Fruit fly (Drosophila melanogaster) whole organism, embryonic: ENCODE results near the gene CG6441.

ENCODE experiments used
- Bteb2 ChIP-seq: fragments of 200-800 bp; sonication (Bioruptor generic); optimal IDR thresholded peaks from 2 replicates; lab custom pipeline; 2016; ENCODE audit warnings: missing biosample characterization, missing genetic modification characterization
- CG11247 ChIP-seq: fragments of 200-800 bp; sonication (Bioruptor generic); IDR thresholded peaks from 2 replicates; pipeline ENCODE4 v1.3.6; 2022; ENCODE audit warnings: missing biosample characterization, missing genetic modification characterization
- CG12744 ChIP-seq: fragments of 200-800 bp; sonication (Bioruptor generic); optimal IDR thresholded peaks from 2 replicates; lab custom pipeline; 2016; ENCODE audit warnings: missing biosample characterization, missing genetic modification characterization
- CG14441 ChIP-seq: fragments of 200-800 bp; sonication (Bioruptor generic); IDR thresholded peaks from 2 replicates; pipeline ENCODE4 v1.3.6; 2022; ENCODE audit warnings: missing biosample characterization, missing genetic modification characterization
- CG15011 ChIP-seq: fragments of 200-800 bp; sonication (Bioruptor generic); optimal IDR thresholded peaks from 3 replicates; lab custom pipeline; 2018; ENCODE audit warnings: missing biosample characterization, mild to moderate bottlenecking, missing genetic modification characterization
- CG15269 ChIP-seq: fragments of 200-800 bp; sonication (Bioruptor generic); optimal IDR thresholded peaks from 2 replicates; lab custom pipeline; 2018; ENCODE audit warnings: missing biosample characterization, mild to moderate bottlenecking, missing genetic modification characterization, moderate library complexity
- CG16863 ChIP-seq: fragments of 200-800 bp; sonication (Bioruptor generic); optimal IDR thresholded peaks from 3 replicates; lab custom pipeline; 2016; ENCODE audit warnings: missing biosample characterization, missing genetic modification characterization
- CG1832 ChIP-seq: fragments of 200-800 bp; sonication (Bioruptor generic); optimal IDR thresholded peaks from 2 replicates; lab custom pipeline; 2017; ENCODE audit warnings: missing biosample characterization, mild to moderate bottlenecking, missing genetic modification characterization, inconsistent platforms
- CG30020 ChIP-seq: fragments of 200-800 bp; optimal IDR thresholded peaks from 2 replicates; lab custom pipeline; 2019; ENCODE audit warnings: missing biosample characterization, mild to moderate bottlenecking, missing genetic modification characterization, moderate library complexity
- CG34376 ChIP-seq: fragments of 200-800 bp; sonication (Bioruptor generic); optimal IDR thresholded peaks from 2 replicates; lab custom pipeline; 2018; ENCODE audit warnings: missing biosample characterization, mild to moderate bottlenecking, missing genetic modification characterization
- CG4707 ChIP-seq: fragments of 200-800 bp; sonication (Bioruptor generic); optimal IDR thresholded peaks from 2 replicates; lab custom pipeline; 2018; ENCODE audit warnings: missing biosample characterization, mild to moderate bottlenecking, missing genetic modification characterization, moderate library complexity
- CG6272 ChIP-seq: fragments of 200-800 bp; sonication (Bioruptor generic); IDR thresholded peaks from 2 replicates; pipeline ENCODE4 v1.3.6; 2022; ENCODE audit warnings: missing biosample characterization, missing genetic modification characterization
- CG7372 ChIP-seq: fragments of 200-800 bp; sonication (Bioruptor generic); IDR thresholded peaks from 2 replicates; pipeline ENCODE4 v1.3.6; 2022; ENCODE audit warnings: missing biosample characterization, missing genetic modification characterization
- CG8388 ChIP-seq: fragments of 200-800 bp; sonication (Bioruptor generic); optimal IDR thresholded peaks from 2 replicates; lab custom pipeline; 2019; ENCODE audit warnings: missing biosample characterization, mild to moderate bottlenecking, missing genetic modification characterization, moderate library complexity
- CG8478 ChIP-seq: fragments of >200 bp; optimal IDR thresholded peaks from 2 replicates; lab custom pipeline; 2018
- CHES-1-like ChIP-seq: fragments of 200-800 bp; sonication (Bioruptor generic); optimal IDR thresholded peaks from 2 replicates; lab custom pipeline; 2016; ENCODE audit warnings: missing biosample characterization, missing genetic modification characterization
- Camta ChIP-seq: fragments of 200-800 bp; sonication (Bioruptor generic); optimal IDR thresholded peaks from 2 replicates; lab custom pipeline; 2016; ENCODE audit warnings: missing biosample characterization, missing genetic modification characterization
- Chrac-16 ChIP-seq: fragments of 200-800 bp; sonication (Bioruptor generic); optimal IDR thresholded peaks from 3 replicates; lab custom pipeline; 2016; ENCODE audit warnings: missing biosample characterization, missing genetic modification characterization
- Dad ChIP-seq: fragments of 200-800 bp; sonication (Bioruptor generic); optimal IDR thresholded peaks from 3 replicates; lab custom pipeline; 2016; ENCODE audit warnings: missing biosample characterization, missing genetic modification characterization
- Dp ChIP-seq: fragments of 200-800 bp; sonication (Bioruptor generic); optimal IDR thresholded peaks from 2 replicates; lab custom pipeline; 2018; ENCODE audit warnings: missing biosample characterization, mild to moderate bottlenecking, missing genetic modification characterization, moderate library complexity
- Gug ChIP-seq: fragments of 200-800 bp; sonication (Bioruptor generic); IDR thresholded peaks from 4 replicates; pipeline ENCODE4 v1.3.6; 2022; ENCODE audit warnings: missing biosample characterization, missing genetic modification characterization
- HLH3B ChIP-seq: fragments of 200-800 bp; sonication (Bioruptor generic); IDR thresholded peaks from 2 replicates; pipeline ENCODE4 v1.3.6; 2022; ENCODE audit warnings: missing biosample characterization, missing genetic modification characterization
- Hr51 ChIP-seq, 2 experiments: fragments of 200-800 bp; sonication (Bioruptor generic); optimal IDR thresholded peaks; 2 replicates in 1 of 2; 3 replicates in 1 of 2; lab custom pipeline; 2016 to 2018; ENCODE audit warnings: missing biosample characterization in 2 of 2, missing genetic modification characterization in 2 of 2, mild to moderate bottlenecking in 1 of 2, moderate library complexity in 1 of 2
- Hsf ChIP-seq: fragments of 200-800 bp; sonication (Bioruptor generic); optimal IDR thresholded peaks from 3 replicates; lab custom pipeline; 2016; ENCODE audit warnings: missing biosample characterization, missing genetic modification characterization
- Mes4 ChIP-seq: fragments of 200-800 bp; sonication (Bioruptor generic); optimal IDR thresholded peaks from 2 replicates; lab custom pipeline; 2016; ENCODE audit warnings: missing biosample characterization, missing genetic modification characterization
- Oaz ChIP-seq: fragments of 200-800 bp; sonication (Bioruptor generic); IDR thresholded peaks from 2 replicates; pipeline ENCODE4 v1.3.6; 2022; ENCODE audit warnings: missing biosample characterization, missing genetic modification characterization
- Pdp1 ChIP-seq, 2 experiments: fragments of 200-800 bp; sonication (Bioruptor generic); optimal IDR thresholded peaks; 3 replicates each; lab custom pipeline; 2016; ENCODE audit warnings: missing biosample characterization in 2 of 2, missing genetic modification characterization in 2 of 2, mild to moderate bottlenecking in 1 of 2, moderate library complexity in 1 of 2
- Sry-β ChIP-seq: fragments of 200-800 bp; sonication (Bioruptor generic); optimal IDR thresholded peaks from 2 replicates; lab custom pipeline; 2018; ENCODE audit warnings: missing biosample characterization, mild to moderate bottlenecking, missing genetic modification characterization, moderate library complexity
- Vsx1 ChIP-seq: fragments of 200-800 bp; sonication (Bioruptor generic); optimal IDR thresholded peaks from 2 replicates; lab custom pipeline; 2017; ENCODE audit warnings: missing biosample characterization, mild to moderate bottlenecking, missing genetic modification characterization, missing genetic modification reagents
- bigmax ChIP-seq: fragments of 200-800 bp; sonication (Bioruptor generic); optimal IDR thresholded peaks from 2 replicates; lab custom pipeline; 2018; ENCODE audit warnings: missing biosample characterization, mild to moderate bottlenecking, missing genetic modification characterization
- br ChIP-seq: fragments of >200 bp; optimal IDR thresholded peaks from 2 replicates; lab custom pipeline; 2017
- disco-r ChIP-seq: fragments of 200-800 bp; sonication (Bioruptor generic); optimal IDR thresholded peaks from 2 replicates; lab custom pipeline; 2016; ENCODE audit warnings: missing biosample characterization, missing genetic modification characterization
- dm ChIP-seq: fragments of 200-800 bp; sonication (Bioruptor generic); optimal IDR thresholded peaks from 3 replicates; lab custom pipeline; 2016; ENCODE audit warnings: missing biosample characterization, missing genetic modification characterization
- gcm2 ChIP-seq: fragments of 200-800 bp; sonication (Bioruptor generic); optimal IDR thresholded peaks from 2 replicates; lab custom pipeline; 2016; ENCODE audit warnings: missing biosample characterization, missing genetic modification characterization
- gt ChIP-seq: fragments of 200-800 bp; sonication (Bioruptor generic); IDR thresholded peaks from 2 replicates; pipeline ENCODE4 v1.3.6; 2022; ENCODE audit warnings: missing biosample characterization, missing genetic modification characterization
- ind ChIP-seq: fragments of 200-800 bp; sonication (Bioruptor generic); optimal IDR thresholded peaks from 3 replicates; lab custom pipeline; 2016; ENCODE audit warnings: missing biosample characterization, missing genetic modification characterization
- ken ChIP-seq: fragments of 200-800 bp; sonication (Bioruptor generic); IDR thresholded peaks from 3 replicates; pipeline ENCODE4 v1.3.6; 2022; ENCODE audit warnings: missing biosample characterization, missing genetic modification characterization
- lola ChIP-seq, 3 experiments: fragments of >200 bp in 2 of 3; fragments of 200-800 bp in 1 of 3; sonication (Bioruptor generic) in 1 of 3; optimal IDR thresholded peaks; 2 replicates each; lab custom pipeline; 2017 to 2019; ENCODE audit warnings: missing biosample characterization in 3 of 3, missing genetic modification characterization in 3 of 3, mild to moderate bottlenecking in 1 of 3, moderate library complexity in 1 of 3
- nmo ChIP-seq: fragments of 200-800 bp; sonication (Bioruptor generic); optimal IDR thresholded peaks from 2 replicates; lab custom pipeline; 2018; ENCODE audit warnings: missing biosample characterization, mild to moderate bottlenecking, missing genetic modification characterization, moderate library complexity
- peb ChIP-seq: fragments of 200-800 bp; sonication (Bioruptor generic); IDR thresholded peaks from 2 replicates; pipeline ENCODE4 v1.3.6; 2022; ENCODE audit warnings: missing biosample characterization, missing genetic modification characterization
- pum ChIP-seq: fragments of 200-800 bp; sonication (Bioruptor generic); optimal IDR thresholded peaks from 2 replicates; lab custom pipeline; 2016; ENCODE audit warnings: missing biosample characterization, missing genetic modification characterization
- schlank ChIP-seq: fragments of 200-800 bp; sonication (Bioruptor generic); optimal IDR thresholded peaks from 2 replicates; lab custom pipeline; 2018; ENCODE audit warnings: missing biosample characterization, mild to moderate bottlenecking, missing genetic modification characterization
- shn ChIP-seq: fragments of 200-800 bp; sonication (Bioruptor generic); optimal IDR thresholded peaks from 3 replicates; lab custom pipeline; 2016; ENCODE audit warnings: missing biosample characterization, missing genetic modification characterization
- slbo ChIP-seq: fragments of 200-800 bp; sonication (Bioruptor generic); IDR thresholded peaks from 2 replicates; pipeline ENCODE4 v1.3.6; 2022; ENCODE audit warnings: missing biosample characterization, missing genetic modification characterization
- so ChIP-seq: fragments of 200-800 bp; sonication (Bioruptor generic); IDR thresholded peaks from 3 replicates; pipeline ENCODE4 v1.3.6; 2022; ENCODE audit warnings: missing biosample characterization, missing genetic modification characterization
- sr ChIP-seq: fragments of 200-800 bp; sonication (Bioruptor generic); IDR thresholded peaks from 3 replicates; pipeline ENCODE4 v1.3.6; 2022; ENCODE audit warnings: missing biosample characterization, missing genetic modification characterization
- tgo ChIP-seq: fragments of 200-800 bp; sonication (Bioruptor generic); IDR thresholded peaks from 3 replicates; pipeline ENCODE4 v1.3.6; 2022; ENCODE audit warnings: missing biosample characterization, missing genetic modification characterization
- tup ChIP-seq: fragments of 200-800 bp; sonication (Bioruptor generic); optimal IDR thresholded peaks from 2 replicates; lab custom pipeline; 2016; ENCODE audit warnings: missing biosample characterization, mild to moderate bottlenecking, missing genetic modification characterization, moderate library complexity
- wdn ChIP-seq: fragments of 200-800 bp; sonication (Bioruptor generic); IDR thresholded peaks from 2 replicates; pipeline ENCODE4 v1.3.6; 2022; ENCODE audit warnings: missing biosample characterization, missing genetic modification characterization
- zen ChIP-seq: fragments of 200-800 bp; sonication (Bioruptor generic); optimal IDR thresholded peaks from 3 replicates; lab custom pipeline; 2018; ENCODE audit warnings: missing biosample characterization, mild to moderate bottlenecking, missing genetic modification characterization, moderate library complexity
- zen2 ChIP-seq: fragments of 200-800 bp; sonication (Bioruptor generic); IDR thresholded peaks from 3 replicates; pipeline ENCODE4 v1.3.6; 2022; ENCODE audit warnings: missing biosample characterization, missing genetic modification characterization; ENCODE audit not compliant: partially characterized antibody

Gene CG6441

DNA sequence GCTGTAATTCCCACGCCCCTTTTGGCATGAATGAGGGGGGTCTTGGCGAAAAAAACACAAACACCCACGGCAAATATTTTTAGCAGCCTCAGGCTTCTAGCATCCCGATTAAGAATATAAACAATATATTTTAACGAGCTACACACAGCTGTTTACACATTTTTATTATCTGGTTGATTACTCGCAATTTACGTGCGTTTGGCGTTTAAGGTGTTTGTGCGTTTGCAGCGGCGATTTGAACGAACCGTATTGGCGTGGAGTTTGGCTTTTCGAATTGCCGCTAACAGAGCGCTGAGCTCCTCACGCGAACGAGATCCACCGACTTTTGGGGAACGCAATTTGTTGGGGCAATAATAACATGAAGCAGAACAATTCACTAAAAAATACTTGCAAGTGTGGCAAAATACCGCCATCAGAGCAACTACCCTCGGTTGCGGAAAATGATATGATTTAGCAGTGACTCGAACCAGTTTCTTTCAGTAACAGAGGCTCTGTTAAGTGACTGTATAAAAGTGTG is 21.5 kb downstream of the CG6441 start, which contains the start of gene Ziz (continued):
- TF ChIP-seq CG15011 (GFP tag; lab: Kevin White, UChicago) (no peak), CG11247 (GFP tag; lab: Robert Waterston, UW) (0 out of 2 replicates have a peak, but pooled peaks have one; percentile 25), so (GFP tag; lab: Robert Waterston, UW) (peak; percentile 70; the same call in 2 of the 3 replicates), CG30020 (tag; lab: Kevin White, UChicago) (no peak), zen2 (no peak), CG1832 (GFP tag; lab: Kevin White, UChicago) (no peak), Hsf (peak; percentile 6), CG16863 (GFP tag; lab: Kevin White, UChicago) (no peak), zen (tag; lab: Kevin White, UChicago) (peak; percentile 36), nmo (GFP tag; lab: Kevin White, UChicago) (peak; percentile 41), CHES-1-like (GFP tag; lab: Kevin White, UChicago) (peak; percentile 37), CG7372 (GFP tag; lab: Robert Waterston, UW) (no peak), CG4707 (GFP tag; lab: Kevin White, UChicago) (peak; percentile 36), lola (GFP tag; optimal IDR thresholded peaks at IDR 0.05; lab: Kevin White, UChicago) (no peak), br (lab: Kevin White, UChicago) (no peak), pum (GFP tag; lab: Kevin White, UChicago) (no peak), CG12744 (GFP tag; lab: Kevin White, UChicago) (peak; percentile 41), gt (GFP tag; lab: Robert Waterston, UW) (no peak), CG8388 (GFP tag; lab: Kevin White, UChicago) (no peak), Dad (GFP tag; lab: Kevin White, UChicago) (peak; percentile 30), sr (GFP tag; lab: Robert Waterston, UW) (peak; percentile 65; the same call in 1 of the 3 replicates), Chrac-16 (GFP tag; lab: Kevin White, UChicago) (no peak), Bteb2 (GFP tag; lab: Kevin White, UChicago) (peak; percentile 5), CG15269 (tag; lab: Kevin White, UChicago) (peak; percentile 55), wdn (no peak), disco-r (GFP tag; lab: Kevin White, UChicago) (peak; percentile 17), HLH3B (peak; percentile 29; the same call in 1 of the 2 replicates), CG14441 (GFP tag; lab: Robert Waterston, UW) (peak; percentile 16; the same call in 1 of the 2 replicates), Vsx1 (GFP tag; lab: Kevin White, UChicago) (no peak), ken (peak; percentile 46; the same call in 1 of the 3 replicates), tgo (GFP tag; lab: Robert Waterston, UW) (no peak; the same call in 2 of the 3 replicates), ind (GFP tag; lab: Kevin White, UChicago) (no peak), tup (no peak), Mes4 (GFP tag; lab: Kevin White, UChicago) (no peak), Gug (GFP tag; lab: Robert Waterston, UW) (0 out of 4 replicates have a peak, but pooled peaks have one; percentile 22), slbo (GFP tag; lab: Robert Waterston, UW) (peak; percentile 53), Camta (peak; percentile 6), shn (no peak), schlank (tag; lab: Kevin White, UChicago) (no peak), bigmax (peak; percentile 49), Dp (GFP tag; lab: Kevin White, UChicago) (peak; percentile 78), gcm2 (GFP tag; lab: Kevin White, UChicago) (no peak), CG34376 (GFP tag; lab: Kevin White, UChicago) (peak; percentile 72), Hr51 (GFP tag; optimal IDR thresholded peaks at IDR 0.05; lab: Kevin White, UChicago) (no peak), CG6272 (GFP tag; lab: Robert Waterston, UW) (0 out of 2 replicates have a peak, but pooled peaks have one; percentile 8), Pdp1 (GFP tag; optimal IDR thresholded peaks at IDR 0.05; lab: Kevin White, UChicago) (peak in 1 of 2 experiments; percentile 72), Sry-β (GFP tag; lab: Kevin White, UChicago) (no peak), Oaz (GFP tag; lab: Robert Waterston, UW) (no peak), peb (GFP tag; lab: Robert Waterston, UW) (no peak), CG8478 (lab: Kevin White, UChicago) (no peak), dm (GFP tag; lab: Kevin White, UChicago) (peak; percentile 27)
